Worm (Caenorhabditis elegans) whole organism, L4 larva: Measurements from ENCODE around the gene ubh-3.

Experiments used
- R02D3.7 ChIP-seq: fragments of 150-350 bp; sonication (generic microtip); optimal IDR thresholded peaks from 3 replicates; lab custom pipeline; 2014; ENCODE audit warnings: missing biosample characterization, missing genetic modification characterization
- dmd-8 ChIP-seq: fragments of 200-800 bp; sonication (Bioruptor generic); IDR thresholded peaks from 2 replicates; pipeline ENCODE4 v1.3.6; 2022; ENCODE audit warnings: missing genetic modification characterization, missing compliant biosample characterization
- pha-4 ChIP-seq, 2 experiments: fragments of 150-350 bp in 1 of 2; fragments of 200-800 bp in 1 of 2; sonication (Bioruptor generic) in 1 of 2; IDR thresholded peaks in 1 of 2; optimal IDR thresholded peaks in 1 of 2; 2 replicates each; pipeline versions ENCODE4 v1.3.6 to Lab custom; 2014 to 2022; ENCODE audit warnings: missing genetic modification characterization in 2 of 2, missing genetic modification reagents in 2 of 2, missing biosample characterization in 1 of 2, missing compliant biosample characterization in 1 of 2
- pqm-1 ChIP-seq: sonication (generic microtip); optimal IDR thresholded peaks from 2 replicates; lab custom pipeline; 2017; ENCODE audit warnings: missing biosample characterization, missing genetic modification characterization

- TF ChIP-seq R02D3.7 (no peak), pha-4 (GFP tag; IDR thresholded peaks at IDR 0.05; lab: Robert Waterston, UW) (no peak), pha-4 (tag; optimal IDR thresholded peaks at IDR 0.05; lab: Kevin White, UChicago) (no peak), dmd-8 (GFP tag; lab: Robert Waterston, UW) (no peak), pqm-1 (tag; lab: Kevin White, UChicago) (no peak)
Observed at ce11 chrV:6515344-6515743, 6.7 kb upstream of the ubh-3 start.
